Fruit fly (Drosophila melanogaster) whole organism, adult: ENCODE measurements around the gene CG44198.

Source experiments
- CG11617 ChIP-seq: fragments of 200-800 bp; sonication (Bioruptor generic); optimal IDR thresholded peaks from 2 replicates; lab custom pipeline; 2017; ENCODE audit warnings: mild to moderate bottlenecking, missing biosample characterization, missing genetic modification reagents, missing genetic modification characterization
- CG12768 ChIP-seq: fragments of 200-800 bp; sonication (Bioruptor generic); optimal IDR thresholded peaks from 2 replicates; lab custom pipeline; 2017; ENCODE audit warnings: missing biosample characterization, missing genetic modification characterization, mild to moderate bottlenecking, moderate library complexity, missing genetic modification reagents
- CG14711 ChIP-seq: fragments of 200-800 bp; sonication (Bioruptor generic); optimal IDR thresholded peaks from 2 replicates; lab custom pipeline; 2018; ENCODE audit warnings: missing biosample characterization, mild to moderate bottlenecking, missing genetic modification characterization, moderate library complexity
- CG1620 ChIP-seq: fragments of 200-800 bp; sonication (Bioruptor generic); optimal IDR thresholded peaks from 2 replicates; lab custom pipeline; 2016; ENCODE audit warnings: missing biosample characterization, missing genetic modification characterization
- CG33017 ChIP-seq: fragments of 200-800 bp; sonication (Bioruptor generic); optimal IDR thresholded peaks from 2 replicates; lab custom pipeline; 2018; ENCODE audit warnings: missing biosample characterization, mild to moderate bottlenecking, missing genetic modification characterization, moderate library complexity
- CG5204 ChIP-seq: fragments of 200-800 bp; sonication (Bioruptor generic); optimal IDR thresholded peaks from 2 replicates; lab custom pipeline; 2016; ENCODE audit warnings: missing biosample characterization, missing genetic modification characterization
- CG7045 ChIP-seq: fragments of 200-800 bp; sonication (Bioruptor generic); optimal IDR thresholded peaks from 2 replicates; lab custom pipeline; 2017; ENCODE audit warnings: missing biosample characterization, mild to moderate bottlenecking, missing genetic modification characterization
- CG7101 ChIP-seq: fragments of 200-800 bp; sonication (Bioruptor generic); optimal IDR thresholded peaks from 2 replicates; lab custom pipeline; 2018; ENCODE audit warnings: missing biosample characterization, mild to moderate bottlenecking, missing genetic modification characterization, moderate library complexity
- Clk ChIP-seq: fragments of 200-800 bp; sonication (Bioruptor generic); optimal IDR thresholded peaks from 2 replicates; lab custom pipeline; 2017; ENCODE audit warnings: missing biosample characterization, missing genetic modification characterization
- Crg-1 ChIP-seq: fragments of 200-800 bp; sonication (Bioruptor generic); optimal IDR thresholded peaks from 2 replicates; lab custom pipeline; 2016; ENCODE audit warnings: missing biosample characterization, missing genetic modification characterization
- Hr96 ChIP-seq: fragments of 200-800 bp; sonication (Bioruptor generic); optimal IDR thresholded peaks from 2 replicates; lab custom pipeline; 2016; ENCODE audit warnings: missing biosample characterization, missing genetic modification characterization
- Mnt ChIP-seq: fragments of 200-800 bp; sonication (Bioruptor generic); optimal IDR thresholded peaks from 2 replicates; lab custom pipeline; 2016; ENCODE audit warnings: missing biosample characterization, mild to moderate bottlenecking, missing genetic modification characterization
- bab1 ChIP-seq: fragments of 200-800 bp; sonication (Bioruptor generic); optimal IDR thresholded peaks from 3 replicates; lab custom pipeline; 2019; ENCODE audit warnings: missing biosample characterization, mild to moderate bottlenecking, missing genetic modification characterization, moderate library complexity
- cic ChIP-seq: fragments of 200-800 bp; sonication (Bioruptor generic); optimal IDR thresholded peaks from 2 replicates; lab custom pipeline; 2017; ENCODE audit warnings: missing biosample characterization, mild to moderate bottlenecking, missing genetic modification characterization, moderate library complexity
- cnc ChIP-seq, 2 experiments: fragments of >200 bp; optimal IDR thresholded peaks; 2 replicates each; lab custom pipeline; 2017
- kay ChIP-seq: fragments of 200-800 bp; sonication (Bioruptor generic); peaks from one replicate; lab custom pipeline; 2016; ENCODE audit warnings: missing biosample characterization, missing genetic modification characterization, borderline replicate concordance
- ovo ChIP-seq: fragments of 200-800 bp; sonication (Bioruptor generic); optimal IDR thresholded peaks from 2 replicates; lab custom pipeline; 2016; ENCODE audit warnings: missing biosample characterization, missing genetic modification characterization
- pad ChIP-seq: fragments of 200-800 bp; sonication (Bioruptor generic); optimal IDR thresholded peaks from 3 replicates; lab custom pipeline; 2017; ENCODE audit warnings: missing biosample characterization, missing genetic modification characterization, mild to moderate bottlenecking, moderate library complexity, missing genetic modification reagents
- tj ChIP-seq: fragments of 200-800 bp; sonication (Bioruptor generic); optimal IDR thresholded peaks from 3 replicates; lab custom pipeline; 2017; ENCODE audit warnings: missing biosample characterization, mild to moderate bottlenecking, missing genetic modification characterization, moderate library complexity
- toe ChIP-seq: fragments of 200-800 bp; sonication (Bioruptor generic); optimal IDR thresholded peaks from 2 replicates; lab custom pipeline; 2016; ENCODE audit warnings: missing biosample characterization, missing genetic modification characterization

CG44198 gene

dm6 chr2L:13073797-13074196 is 45.1 kb downstream of the CG44198 start:
- TF ChIP-seq Mnt, result no peak
- no peak for TF ChIP-seq CG1620
- no peak for TF ChIP-seq Crg-1 (GFP tag; lab: Kevin White, UChicago)

dm6 chr2L:13072747-13073355 is 46.1 kb downstream of the CG44198 start:
- TF ChIP-seq kay, result peak; percentile 41
- TF ChIP-seq Mnt, result no peak

- TF ChIP-seq CG1620, result no peak
- TF ChIP-seq CG14711 (tag; lab: Kevin White, UChicago), result no peak
- no peak for TF ChIP-seq CG7101 (tag; lab: Kevin White, UChicago)
- no peak for TF ChIP-seq ovo (GFP tag; lab: Kevin White, UChicago)
- TF ChIP-seq kay, result no peak
- no peak for TF ChIP-seq toe (GFP tag; lab: Kevin White, UChicago)
- TF ChIP-seq tj (GFP tag; lab: Kevin White, UChicago), result no peak
- no peak for TF ChIP-seq CG33017 (tag; lab: Kevin White, UChicago)
- TF ChIP-seq Mnt, result no peak
- TF ChIP-seq Hr96 (GFP tag; lab: Kevin White, UChicago), result no peak
- no peak for TF ChIP-seq CG5204 (GFP tag; lab: Kevin White, UChicago)
- no peak for TF ChIP-seq cic
- no peak for TF ChIP-seq CG11617 (GFP tag; lab: Kevin White, UChicago)
- no peak for TF ChIP-seq cnc (optimal IDR thresholded peaks at IDR 0.05; lab: Kevin White, UChicago)
- TF ChIP-seq pad (GFP tag; lab: Kevin White, UChicago), result no peak
- no peak for TF ChIP-seq Crg-1 (GFP tag; lab: Kevin White, UChicago)
- no peak for TF ChIP-seq CG12768 (GFP tag; lab: Kevin White, UChicago)
These were observed 47.6 kb downstream of the CG44198 start for dm6 chr2L:13071290-13071689.

dm6 chr2L:13069632-13070279 is 49.2 kb downstream of the CG44198 start:
- TF ChIP-seq CG33017 (tag; lab: Kevin White, UChicago) (no peak), pad (GFP tag; lab: Kevin White, UChicago) (no peak), Clk (GFP tag; lab: Kevin White, UChicago) (no peak), kay (peak; percentile 91), tj (GFP tag; lab: Kevin White, UChicago) (peak; percentile 44), CG14711 (tag; lab: Kevin White, UChicago) (no peak), Mnt (no peak), bab1 (no peak), CG7045 (GFP tag; lab: Kevin White, UChicago) (no peak), cnc (optimal IDR thresholded peaks at IDR 0.05; lab: Kevin White, UChicago) (no peak), toe (GFP tag; lab: Kevin White, UChicago) (no peak), CG1620 (no peak), CG11617 (GFP tag; lab: Kevin White, UChicago) (no peak)
